Fruit fly (Drosophila melanogaster): ENCODE measurements around the gene shtd.

- no peak for TF ChIP-seq dsf (GFP tag; optimal IDR thresholded peaks at IDR 0.05; ENCODE audit: borderline replicate concordance)
- TF ChIP-seq Dif (GFP tag; optimal IDR thresholded peaks at IDR 0.05; ENCODE audit: partially characterized antibody): no peak
- no peak for TF ChIP-seq usp (GFP tag; optimal IDR thresholded peaks at IDR 0.05)
- peak; percentile 48 for TF ChIP-seq psq (GFP tag; optimal IDR thresholded peaks at IDR 0.05)
- TF ChIP-seq foxo (GFP tag; optimal IDR thresholded peaks at IDR 0.05): peak in 1 of 2 experiments; percentile 68
- no peak for TF ChIP-seq Hr78 (GFP tag; optimal IDR thresholded peaks at IDR 0.05)
- TF ChIP-seq Jra (GFP tag; optimal IDR thresholded peaks at IDR 0.05): no peak
- peak; percentile 22 for TF ChIP-seq Myc (optimal IDR thresholded peaks at IDR 0.05)
- TF ChIP-seq h (GFP tag; optimal IDR thresholded peaks at IDR 0.05): peak; percentile 75
- TF ChIP-seq pan (optimal IDR thresholded peaks at IDR 0.05): no peak
- TF ChIP-seq brk (GFP tag; optimal IDR thresholded peaks at IDR 0.05): no peak
- peak; percentile 50 for TF ChIP-seq OdsH (GFP tag; optimal IDR thresholded peaks at IDR 0.05)
- TF ChIP-seq Abd-B (GFP tag; optimal IDR thresholded peaks at IDR 0.05): no peak
- no peak for TF ChIP-seq jim (GFP tag; optimal IDR thresholded peaks at IDR 0.05)
Observed at dm6 chrX:15511399-15511798, 49.2 kb upstream of the shtd start.

Data from whole organism, wandering third instar larva.